Fruit fly (Drosophila melanogaster): ENCODE results near the gene rols.
A peak's percentile ranks its signal among the peaks of the same experiment; 100 is the strongest.

The rols gene

DNA sequence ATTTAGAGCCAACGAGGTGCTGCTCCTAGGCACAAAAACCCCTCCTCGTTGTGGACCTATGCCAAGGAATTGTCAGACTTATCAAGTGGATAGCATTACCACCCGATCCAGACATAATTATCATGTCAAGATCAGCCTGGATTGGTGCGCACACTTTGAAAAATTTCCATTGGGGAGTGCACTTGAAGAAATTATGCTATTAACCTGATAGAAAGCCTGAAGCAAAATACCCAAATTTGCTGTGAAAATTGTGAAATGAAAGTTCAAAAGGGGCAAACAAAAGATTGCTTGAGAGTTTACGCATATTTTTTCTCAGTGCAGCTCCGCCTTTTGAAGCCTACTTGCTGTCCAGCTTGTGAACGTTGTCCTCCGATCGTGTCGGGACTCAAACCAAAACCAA is 51.0 kb downstream of the rols start:
- no peak for TF ChIP-seq vri (GFP tag; optimal IDR thresholded peaks at IDR 0.05)
- no peak for TF ChIP-seq CG6808 (GFP tag; optimal IDR thresholded peaks at IDR 0.05)
- TF ChIP-seq CG6792 (GFP tag; optimal IDR thresholded peaks at IDR 0.05), result peak; percentile 16
- peak; percentile 22 for TF ChIP-seq lz (GFP tag; optimal IDR thresholded peaks at IDR 0.05)
- no peak for TF ChIP-seq CG34406 (GFP tag; optimal IDR thresholded peaks at IDR 0.05)
- peak; percentile 28; the same call in 1 of the 3 replicates for TF ChIP-seq CG6163 (GFP tag; IDR thresholded peaks at IDR 0.05)
- peak in 1 of 2 experiments; percentile 27 for TF ChIP-seq salr (GFP tag; optimal IDR thresholded peaks at IDR 0.05)
- peak; percentile 84 for TF ChIP-seq Eip78C (GFP tag)
- peak; percentile 53 for TF ChIP-seq CG3919 (GFP tag; optimal IDR thresholded peaks at IDR 0.05)
- TF ChIP-seq Hr39 (GFP tag; optimal IDR thresholded peaks at IDR 0.05), result peak; percentile 4
- TF ChIP-seq esn (GFP tag; optimal IDR thresholded peaks at IDR 0.05), result peak; percentile 41
- no peak for TF ChIP-seq CG4318 (GFP tag; optimal IDR thresholded peaks at IDR 0.05)
- peak; percentile 59 for TF ChIP-seq CG10631 (GFP tag; optimal IDR thresholded peaks at IDR 0.05)
- TF ChIP-seq Ets96B (tag; optimal IDR thresholded peaks at IDR 0.05), result peak; percentile 61
- TF ChIP-seq cyc (GFP tag; optimal IDR thresholded peaks at IDR 0.05), result peak; percentile 13
- no peak for TF ChIP-seq OdsH (GFP tag; optimal IDR thresholded peaks at IDR 0.05)
- peak; percentile 7 for TF ChIP-seq Sox14 (GFP tag; optimal IDR thresholded peaks at IDR 0.05)
- TF ChIP-seq ss (GFP tag; optimal IDR thresholded peaks at IDR 0.05), result no peak
- TF ChIP-seq fd85E (GFP tag; optimal IDR thresholded peaks at IDR 0.05), result no peak
- TF ChIP-seq pdm3 (GFP tag; optimal IDR thresholded peaks at IDR 0.05), result peak; percentile 16
- no peak for TF ChIP-seq Gug (GFP tag; IDR thresholded peaks at IDR 0.05)
- 0 out of 3 replicates have a peak, but pooled peaks have one; percentile 15 for TF ChIP-seq eg (GFP tag; IDR thresholded peaks at IDR 0.05)
- TF ChIP-seq CG8319 (GFP tag; optimal IDR thresholded peaks at IDR 0.05), result peak; percentile 0
- TF ChIP-seq Hr4 (GFP tag; optimal IDR thresholded peaks at IDR 0.05), result peak; percentile 23
- peak; percentile 4 for TF ChIP-seq Lpt (GFP tag; optimal IDR thresholded peaks at IDR 0.05)
- TF ChIP-seq Met (GFP tag; optimal IDR thresholded peaks at IDR 0.05), result peak; percentile 23
- peak; percentile 39 for TF ChIP-seq fd59A (GFP tag; optimal IDR thresholded peaks at IDR 0.05)
- no peak for TF ChIP-seq CG15336 (GFP tag; IDR thresholded peaks at IDR 0.05)
- peak; percentile 66 for TF ChIP-seq CG3032 (tag; optimal IDR thresholded peaks at IDR 0.05)
- peak; percentile 29 for TF ChIP-seq CG1621 (tag; optimal IDR thresholded peaks at IDR 0.05)
- TF ChIP-seq Blimp-1 (GFP tag; optimal IDR thresholded peaks at IDR 0.05), result no peak
- peak; percentile 65 for TF ChIP-seq svp (GFP tag)
- TF ChIP-seq CG32006 (GFP tag; optimal IDR thresholded peaks at IDR 0.05), result peak; percentile 6
- TF ChIP-seq CG10669 (GFP tag; optimal IDR thresholded peaks at IDR 0.05), result peak; percentile 45

DNA sequence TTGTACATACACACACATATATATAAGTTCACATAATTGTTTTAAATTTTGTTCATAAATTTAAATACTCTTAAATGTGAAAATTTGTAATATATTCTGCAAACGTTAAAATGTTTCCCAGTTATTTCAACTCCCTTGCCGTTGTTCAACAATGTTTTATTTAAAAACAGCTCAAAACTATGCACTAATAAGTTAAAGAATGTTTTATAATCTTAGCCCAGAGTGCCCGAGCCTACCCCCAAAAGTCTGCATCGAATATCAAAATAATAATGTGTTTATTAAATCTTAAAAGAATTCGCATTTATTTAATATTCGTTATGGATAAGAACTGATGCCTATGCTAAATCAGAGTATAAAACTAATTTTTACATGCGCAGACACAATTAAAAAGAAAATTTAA is 56.7 kb downstream of the rols start:
- TF ChIP-seq Hr4 (GFP tag; optimal IDR thresholded peaks at IDR 0.05) (no peak), dsx (GFP tag; optimal IDR thresholded peaks at IDR 0.05; ENCODE audit: poor library complexity, severe bottlenecking) (peak; percentile 82), CG6854 (GFP tag; optimal IDR thresholded peaks at IDR 0.05) (no peak)

DNA sequence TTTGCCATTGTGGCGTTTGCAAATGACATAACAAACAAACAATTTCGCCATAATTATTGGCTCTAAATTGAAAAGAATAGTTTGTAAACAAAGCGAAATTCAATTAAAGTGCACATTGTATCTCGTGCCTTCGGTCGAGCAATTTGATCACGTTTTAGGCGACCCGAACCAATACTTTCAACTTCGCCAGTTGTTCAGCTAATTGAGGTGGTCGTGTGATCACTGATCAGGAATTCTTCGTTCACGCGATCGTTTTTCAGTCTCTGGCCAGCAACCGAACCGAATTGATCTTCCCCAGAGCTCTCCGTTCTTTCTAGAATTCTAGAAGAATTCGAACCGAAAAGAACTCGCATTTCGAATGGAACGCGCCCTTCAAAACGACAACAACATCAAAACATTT is 60.5 kb downstream of the rols start:
- TF ChIP-seq esn (GFP tag; optimal IDR thresholded peaks at IDR 0.05) (no peak), acj6 (GFP tag; optimal IDR thresholded peaks at IDR 0.05) (no peak), dac (GFP tag; optimal IDR thresholded peaks at IDR 0.05) (no peak), CG11294 (GFP tag; IDR thresholded peaks at IDR 0.05) (no peak), CG3032 (tag; optimal IDR thresholded peaks at IDR 0.05) (no peak), CG6808 (GFP tag; optimal IDR thresholded peaks at IDR 0.05) (no peak), Lpt (GFP tag; optimal IDR thresholded peaks at IDR 0.05) (no peak), vri (GFP tag; optimal IDR thresholded peaks at IDR 0.05) (no peak), CG34406 (GFP tag; optimal IDR thresholded peaks at IDR 0.05) (no peak), pdm3 (GFP tag; optimal IDR thresholded peaks at IDR 0.05) (no peak), CG6276 (GFP tag; optimal IDR thresholded peaks at IDR 0.05) (no peak), CG6163 (GFP tag; IDR thresholded peaks at IDR 0.05) (no peak), CG8319 (GFP tag; optimal IDR thresholded peaks at IDR 0.05) (no peak), eg (GFP tag; IDR thresholded peaks at IDR 0.05) (no peak), topi (GFP tag; optimal IDR thresholded peaks at IDR 0.05) (no peak)

Data from whole organism, prepupa.